Worm (Caenorhabditis elegans) whole organism, mixed stage, embryonic: ENCODE measurements around the gene nspb-8.

Source experiments
- blmp-1 ChIP-seq: fragments of 150-350 bp; optimal IDR thresholded peaks from 2 replicates; lab custom pipeline; 2014; ENCODE audit warnings: missing biosample characterization, missing genetic modification characterization
- ceh-83 ChIP-seq: fragments of 200-800 bp; sonication (Bioruptor generic); optimal IDR thresholded peaks from 2 replicates; lab custom pipeline; 2018; ENCODE audit warnings: mild to moderate bottlenecking, missing genetic modification characterization, missing compliant biosample characterization
- ces-1 ChIP-seq: fragments of 150-350 bp; optimal IDR thresholded peaks from 2 replicates; lab custom pipeline; 2014; ENCODE audit warnings: missing biosample characterization, missing genetic modification reagents, missing genetic modification characterization
- drap-1 ChIP-seq: fragments of 200-800 bp; sonication (Bioruptor generic); optimal IDR thresholded peaks from 3 replicates; lab custom pipeline; 2018; ENCODE audit warnings: mild to moderate bottlenecking, missing genetic modification characterization, missing compliant biosample characterization
- elt-3 ChIP-seq: fragments of 150-350 bp; optimal IDR thresholded peaks from 2 replicates; lab custom pipeline; 2014; ENCODE audit warnings: missing biosample characterization, missing genetic modification characterization
- lsy-2 ChIP-seq: fragments of 150-350 bp; optimal IDR thresholded peaks from 2 replicates; lab custom pipeline; 2014; ENCODE audit warnings: missing biosample characterization, missing genetic modification characterization
- mls-2 ChIP-seq: sonication (generic microtip); optimal IDR thresholded peaks from 2 replicates; lab custom pipeline; 2016; ENCODE audit warnings: mild to moderate bottlenecking, missing genetic modification characterization, moderate library complexity, missing compliant biosample characterization
- nhr-237 ChIP-seq: fragments of 150-350 bp; optimal IDR thresholded peaks from 2 replicates; lab custom pipeline; 2014; ENCODE audit warnings: missing biosample characterization, missing genetic modification characterization
- nhr-28 ChIP-seq: fragments of 150-350 bp; optimal IDR thresholded peaks from 2 replicates; lab custom pipeline; 2014; ENCODE audit warnings: missing biosample characterization, missing genetic modification characterization
- nhr-76 ChIP-seq: sonication (generic microtip); optimal IDR thresholded peaks from 2 replicates; lab custom pipeline; 2017; ENCODE audit warnings: missing biosample characterization, missing genetic modification characterization
- pha-4 ChIP-seq: fragments of 150-350 bp; optimal IDR thresholded peaks from 2 replicates; lab custom pipeline; 2018; ENCODE audit warnings: missing biosample characterization, missing genetic modification reagents, missing genetic modification characterization
- snpc-4 ChIP-seq: fragments of 150-350 bp; optimal IDR thresholded peaks from 2 replicates; lab custom pipeline; 2014; ENCODE audit warnings: missing biosample characterization, missing genetic modification characterization
- unc-62 ChIP-seq: fragments of 150-350 bp; optimal IDR thresholded peaks from 2 replicates; lab custom pipeline; 2014; ENCODE audit warnings: missing biosample characterization, missing genetic modification reagents, missing genetic modification characterization

DNA sequence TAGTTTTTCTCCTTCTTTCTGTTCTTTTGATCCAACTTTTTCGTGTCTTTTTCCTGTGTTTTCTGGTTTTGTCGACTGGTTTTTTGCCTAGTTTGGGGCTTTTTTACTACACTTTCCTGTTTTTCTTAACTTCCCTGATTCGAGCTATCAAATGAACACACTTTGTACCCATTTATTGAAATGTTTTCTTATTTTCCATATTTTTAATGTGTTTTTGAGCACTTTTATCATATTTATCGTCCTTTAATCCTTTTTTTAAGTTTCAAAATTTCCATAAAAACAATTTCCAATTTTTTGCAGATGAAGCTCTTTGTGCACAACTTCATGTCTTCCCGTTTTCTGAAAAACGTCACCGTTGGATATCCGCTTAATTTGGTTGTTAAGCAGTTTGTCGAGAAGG, 46.4 kb downstream of the nspb-8 start, which contains the start of gene C04H5.1:
- TF ChIP-seq unc-62 (no peak), nhr-237 (no peak), blmp-1 (tag; lab: Kevin White, UChicago) (no peak), snpc-4 (tag; lab: Kevin White, UChicago) (no peak), lsy-2 (tag; lab: Kevin White, UChicago) (no peak), nhr-76 (tag; lab: Kevin White, UChicago) (no peak), mls-2 (tag; lab: Kevin White, UChicago) (no peak), nhr-28 (tag; lab: Kevin White, UChicago) (no peak), ceh-83 (GFP tag; lab: Kevin White, UChicago) (no peak), drap-1 (GFP tag; lab: Kevin White, UChicago) (no peak), ces-1 (no peak), pha-4 (no peak), elt-3 (tag; lab: Kevin White, UChicago) (no peak)
